Worm (Caenorhabditis elegans): ENCODE results near the gene tax-4.

tax-4 gene

ce11 chrIII:9191091-9191490 is 9.7 kb downstream of the tax-4 start, which contains the start of gene cls-3:
TSS of gene cls-3 (minus strand) at chrIII:9191109.
- TF ChIP-seq ceh-31 (tag; optimal IDR thresholded peaks at IDR 0.05) (peak; percentile 62), ceh-34 (tag; optimal IDR thresholded peaks at IDR 0.05) (peak; percentile 8), unc-42 (tag; optimal IDR thresholded peaks at IDR 0.05) (peak; percentile 69), che-1 (tag; optimal IDR thresholded peaks at IDR 0.05) (peak; percentile 9), ets-4 (tag; optimal IDR thresholded peaks at IDR 0.05) (no peak), pat-9 (tag; optimal IDR thresholded peaks at IDR 0.05) (no peak), hlh-8 (tag; optimal IDR thresholded peaks at IDR 0.05) (peak; percentile 71), fax-1 (tag; optimal IDR thresholded peaks at IDR 0.05) (no peak), unc-55 (GFP tag; optimal IDR thresholded peaks at IDR 0.05) (no peak), rnt-1 (tag; optimal IDR thresholded peaks at IDR 0.05) (peak; percentile 27), fkh-10 (GFP tag; optimal IDR thresholded peaks at IDR 0.05) (no peak), tbx-2 (tag; optimal IDR thresholded peaks at IDR 0.05) (peak; percentile 41), ceh-6 (GFP tag; optimal IDR thresholded peaks at IDR 0.05) (no peak), C08G9.2 (tag; optimal IDR thresholded peaks at IDR 0.05) (peak; percentile 58), fkh-6 (tag; optimal IDR thresholded peaks at IDR 0.05) (peak; percentile 19), C38D4.7 (GFP tag; optimal IDR thresholded peaks at IDR 0.05) (no peak), nhr-11 (tag; optimal IDR thresholded peaks at IDR 0.05) (no peak), ama-1 (optimal IDR thresholded peaks at IDR 0.05) (no peak), ceh-19 (GFP tag; optimal IDR thresholded peaks at IDR 0.05) (no peak), ceh-24 (tag; optimal IDR thresholded peaks at IDR 0.05) (no peak)

ce11 chrIII:9199605-9200004 is 18.3 kb downstream of the tax-4 start, which contains the start of gene ZC84.6:
TSS of gene ZC84.6 (minus strand) at chrIII:9199705.
- TF ChIP-seq ceh-19 (GFP tag; optimal IDR thresholded peaks at IDR 0.05), result no peak
- no peak for TF ChIP-seq odd-2 (tag; optimal IDR thresholded peaks at IDR 0.05)
- TF ChIP-seq lim-6 (tag; optimal IDR thresholded peaks at IDR 0.05), result no peak
- no peak for TF ChIP-seq ceh-18 (tag; optimal IDR thresholded peaks at IDR 0.05)
- TF ChIP-seq tbx-2 (tag; optimal IDR thresholded peaks at IDR 0.05), result no peak
- TF ChIP-seq pag-3 (tag; optimal IDR thresholded peaks at IDR 0.05; ENCODE audit: borderline replicate concordance), result no peak
- TF ChIP-seq eyg-1 (tag; optimal IDR thresholded peaks at IDR 0.05), result no peak
- TF ChIP-seq ceh-30 (tag; optimal IDR thresholded peaks at IDR 0.05), result no peak
- no peak for TF ChIP-seq fkh-6 (tag; optimal IDR thresholded peaks at IDR 0.05)
- TF ChIP-seq pax-1 (tag; optimal IDR thresholded peaks at IDR 0.05), result no peak

- TF ChIP-seq ceh-30 (tag; optimal IDR thresholded peaks at IDR 0.05), result no peak
- TF ChIP-seq ceh-24 (tag; optimal IDR thresholded peaks at IDR 0.05), result no peak
- no peak for TF ChIP-seq lin-11 (tag; optimal IDR thresholded peaks at IDR 0.05)
- no peak for TF ChIP-seq hlh-8 (tag; optimal IDR thresholded peaks at IDR 0.05)
- no peak for TF ChIP-seq pqm-1 (tag; optimal IDR thresholded peaks at IDR 0.05)
- no peak for TF ChIP-seq Y22D7AL.16 (tag; optimal IDR thresholded peaks at IDR 0.05)
- TF ChIP-seq rnt-1 (tag; optimal IDR thresholded peaks at IDR 0.05), result no peak
- TF ChIP-seq elt-4 (tag; optimal IDR thresholded peaks at IDR 0.05), result no peak
- no peak for TF ChIP-seq C08G9.2 (tag; optimal IDR thresholded peaks at IDR 0.05)
- TF ChIP-seq K02D7.2 (tag; optimal IDR thresholded peaks at IDR 0.05), result no peak
- TF ChIP-seq nhr-11 (tag; optimal IDR thresholded peaks at IDR 0.05), result no peak
Measured at ce11 chrIII:9201977-9202376, 20.6 kb downstream of the tax-4 start.

ce11 chrIII:9206185-9206584 is 24.8 kb downstream of the tax-4 start, which contains the start of gene ZC84.1:
TSS of gene ZC84.1 (minus strand) at chrIII:9206285.
- TF ChIP-seq nfya-1 (tag; optimal IDR thresholded peaks at IDR 0.05) (no peak), pax-1 (tag; optimal IDR thresholded peaks at IDR 0.05) (no peak), ceh-45 (GFP tag; IDR thresholded peaks at IDR 0.05) (no peak)

- TF ChIP-seq Y22D7AL.16 (tag; optimal IDR thresholded peaks at IDR 0.05) (no peak), mec-3 (tag; optimal IDR thresholded peaks at IDR 0.05; ENCODE audit: borderline replicate concordance) (no peak), hlh-6 (tag; optimal IDR thresholded peaks at IDR 0.05) (no peak), C38D4.7 (GFP tag; optimal IDR thresholded peaks at IDR 0.05) (no peak), K09A11.1 (tag; optimal IDR thresholded peaks at IDR 0.05; ENCODE audit: insufficient read depth) (no peak), zip-5 (tag; optimal IDR thresholded peaks at IDR 0.05) (no peak), odd-2 (tag; optimal IDR thresholded peaks at IDR 0.05) (no peak), ceh-19 (GFP tag; optimal IDR thresholded peaks at IDR 0.05) (no peak), sox-2 (GFP tag; IDR thresholded peaks at IDR 0.05) (no peak), hlh-13 (GFP tag; optimal IDR thresholded peaks at IDR 0.05) (no peak), lim-6 (tag; optimal IDR thresholded peaks at IDR 0.05) (no peak), unc-55 (GFP tag; optimal IDR thresholded peaks at IDR 0.05) (no peak), pha-2 (tag; optimal IDR thresholded peaks at IDR 0.05) (no peak), ets-4 (tag; optimal IDR thresholded peaks at IDR 0.05) (no peak)
Measured at ce11 chrIII:9215367-9215766, 34.0 kb downstream of the tax-4 start, which contains the start of gene npr-29. TSS of gene npr-29 (minus strand) at chrIII:9215467.

Measured in whole organism, late embryonic.